Worm (Caenorhabditis elegans) whole organism, mixed stage, embryonic: ENCODE data around the gene C46C2.2.

Experiments
- M03D4.4 ChIP-seq: sonication (generic microtip); optimal IDR thresholded peaks from 2 replicates; lab custom pipeline; 2017; ENCODE audit warnings: mild to moderate bottlenecking, missing genetic modification characterization, missing compliant biosample characterization
- bed-3 ChIP-seq: fragments of 200-800 bp; sonication (Bioruptor generic); optimal IDR thresholded peaks from 3 replicates; lab custom pipeline; 2018; ENCODE audit warnings: mild to moderate bottlenecking, missing genetic modification characterization, moderate library complexity, missing compliant biosample characterization
- blmp-1 ChIP-seq: fragments of 150-350 bp; optimal IDR thresholded peaks from 2 replicates; lab custom pipeline; 2014; ENCODE audit warnings: missing biosample characterization, missing genetic modification characterization
- ceh-39 ChIP-seq: fragments of 150-350 bp; optimal IDR thresholded peaks from 2 replicates; lab custom pipeline; 2014; ENCODE audit warnings: missing biosample characterization, missing genetic modification characterization
- ceh-43 ChIP-seq: fragments of 200-800 bp; sonication (Bioruptor generic); optimal IDR thresholded peaks from 2 replicates; lab custom pipeline; 2018; ENCODE audit warnings: mild to moderate bottlenecking, missing genetic modification characterization, moderate library complexity, missing compliant biosample characterization
- ceh-83 ChIP-seq: fragments of 200-800 bp; sonication (Bioruptor generic); optimal IDR thresholded peaks from 2 replicates; lab custom pipeline; 2018; ENCODE audit warnings: mild to moderate bottlenecking, missing genetic modification characterization, missing compliant biosample characterization
- ces-1 ChIP-seq: fragments of 150-350 bp; optimal IDR thresholded peaks from 2 replicates; lab custom pipeline; 2014; ENCODE audit warnings: missing biosample characterization, missing genetic modification reagents, missing genetic modification characterization
- cnd-1 ChIP-seq: fragments of 200-800 bp; sonication (Bioruptor generic); optimal IDR thresholded peaks from 2 replicates; lab custom pipeline; 2018; ENCODE audit warnings: mild to moderate bottlenecking, missing genetic modification characterization, missing compliant biosample characterization
- drap-1 ChIP-seq: fragments of 200-800 bp; sonication (Bioruptor generic); optimal IDR thresholded peaks from 3 replicates; lab custom pipeline; 2018; ENCODE audit warnings: mild to moderate bottlenecking, missing genetic modification characterization, missing compliant biosample characterization
- elt-1 ChIP-seq: sonication (generic microtip); optimal IDR thresholded peaks from 2 replicates; lab custom pipeline; 2017; ENCODE audit warnings: missing genetic modification characterization, mild to moderate bottlenecking, missing compliant biosample characterization, antibody characterized with exemption, moderate library complexity, borderline replicate concordance; ENCODE audit not compliant: insufficient read depth
- elt-3 ChIP-seq: fragments of 150-350 bp; optimal IDR thresholded peaks from 2 replicates; lab custom pipeline; 2014; ENCODE audit warnings: missing biosample characterization, missing genetic modification characterization
- flh-1 ChIP-seq: fragments of 200-800 bp; sonication (Bioruptor generic); optimal IDR thresholded peaks from 2 replicates; lab custom pipeline; 2018; ENCODE audit warnings: mild to moderate bottlenecking, missing genetic modification characterization, moderate library complexity, missing compliant biosample characterization
- ham-2 ChIP-seq: fragments of 200-800 bp; sonication (Bioruptor generic); optimal IDR thresholded peaks from 2 replicates; lab custom pipeline; 2018; ENCODE audit warnings: mild to moderate bottlenecking, missing genetic modification characterization, missing compliant biosample characterization
- hlh-1 ChIP-seq: fragments of 150-350 bp; optimal IDR thresholded peaks from 2 replicates; lab custom pipeline; 2014; ENCODE audit warnings: missing biosample characterization, missing genetic modification reagents, missing genetic modification characterization
- lin-13 ChIP-seq: fragments of 150-350 bp; optimal IDR thresholded peaks from 2 replicates; lab custom pipeline; 2014; ENCODE audit warnings: missing biosample characterization, missing genetic modification characterization
- lin-32 ChIP-seq: fragments of 200-800 bp; sonication (Bioruptor generic); optimal IDR thresholded peaks from 2 replicates; lab custom pipeline; 2018; ENCODE audit warnings: mild to moderate bottlenecking, missing genetic modification characterization, missing compliant biosample characterization
- lsy-2 ChIP-seq: fragments of 150-350 bp; optimal IDR thresholded peaks from 2 replicates; lab custom pipeline; 2014; ENCODE audit warnings: missing biosample characterization, missing genetic modification characterization
- mab-5 ChIP-seq: fragments of 150-350 bp; optimal IDR thresholded peaks from 2 replicates; lab custom pipeline; 2014; ENCODE audit warnings: missing biosample characterization, missing genetic modification characterization
- mep-1 ChIP-seq: fragments of 150-350 bp; optimal IDR thresholded peaks from 2 replicates; lab custom pipeline; 2017; ENCODE audit warnings: missing biosample characterization, missing genetic modification reagents, missing genetic modification characterization, inconsistent platforms
- mls-2 ChIP-seq: sonication (generic microtip); optimal IDR thresholded peaks from 2 replicates; lab custom pipeline; 2016; ENCODE audit warnings: mild to moderate bottlenecking, missing genetic modification characterization, moderate library complexity, missing compliant biosample characterization
- nhr-12 ChIP-seq: fragments of 150-350 bp; optimal IDR thresholded peaks from 2 replicates; lab custom pipeline; 2014; ENCODE audit warnings: missing biosample characterization, missing genetic modification characterization
- nhr-2 ChIP-seq: fragments of 150-350 bp; optimal IDR thresholded peaks from 2 replicates; lab custom pipeline; 2014; ENCODE audit warnings: missing biosample characterization, missing genetic modification characterization
- nhr-237 ChIP-seq: fragments of 150-350 bp; optimal IDR thresholded peaks from 2 replicates; lab custom pipeline; 2014; ENCODE audit warnings: missing biosample characterization, missing genetic modification characterization
- nhr-28 ChIP-seq: fragments of 150-350 bp; optimal IDR thresholded peaks from 2 replicates; lab custom pipeline; 2014; ENCODE audit warnings: missing biosample characterization, missing genetic modification characterization
- nhr-76 ChIP-seq: sonication (generic microtip); optimal IDR thresholded peaks from 2 replicates; lab custom pipeline; 2017; ENCODE audit warnings: missing biosample characterization, missing genetic modification characterization
- pha-4 ChIP-seq: fragments of 150-350 bp; optimal IDR thresholded peaks from 2 replicates; lab custom pipeline; 2018; ENCODE audit warnings: missing biosample characterization, missing genetic modification reagents, missing genetic modification characterization
- sem-2 ChIP-seq: fragments of 200-800 bp; sonication (Bioruptor generic); optimal IDR thresholded peaks from 2 replicates; lab custom pipeline; 2018; ENCODE audit warnings: mild to moderate bottlenecking, missing genetic modification characterization, missing compliant biosample characterization
- snpc-4 ChIP-seq: fragments of 150-350 bp; optimal IDR thresholded peaks from 2 replicates; lab custom pipeline; 2014; ENCODE audit warnings: missing biosample characterization, missing genetic modification characterization
- sptf-1 ChIP-seq: sonication (generic microtip); optimal IDR thresholded peaks from 2 replicates; lab custom pipeline; 2017; ENCODE audit warnings: mild to moderate bottlenecking, missing genetic modification characterization, moderate library complexity, missing compliant biosample characterization
- tbx-8 ChIP-seq: fragments of 200-800 bp; sonication (Bioruptor generic); optimal IDR thresholded peaks from 2 replicates; lab custom pipeline; 2018; ENCODE audit warnings: mild to moderate bottlenecking, missing genetic modification characterization, moderate library complexity, missing compliant biosample characterization
- unc-120 ChIP-seq: sonication (generic microtip); optimal IDR thresholded peaks from 2 replicates; lab custom pipeline; 2017; ENCODE audit warnings: missing genetic modification characterization, missing compliant biosample characterization; ENCODE audit not compliant: poor library complexity, severe bottlenecking
- unc-39 ChIP-seq: fragments of 150-350 bp; optimal IDR thresholded peaks from 2 replicates; lab custom pipeline; 2014; ENCODE audit warnings: missing biosample characterization, missing genetic modification characterization
- unc-62 ChIP-seq: fragments of 150-350 bp; optimal IDR thresholded peaks from 2 replicates; lab custom pipeline; 2014; ENCODE audit warnings: missing biosample characterization, missing genetic modification reagents, missing genetic modification characterization
- zip-8 ChIP-seq: fragments of 150-350 bp; optimal IDR thresholded peaks from 2 replicates; lab custom pipeline; 2014; ENCODE audit warnings: missing biosample characterization, missing genetic modification characterization
- ztf-11 ChIP-seq: fragments of 150-350 bp; optimal IDR thresholded peaks from 2 replicates; lab custom pipeline; 2014; ENCODE audit warnings: missing biosample characterization, missing genetic modification characterization

C46C2.2 gene

ce11 chrIV:9217426-9217825 is at the start of gene C46C2.2:
TSS of gene C46C2.2 (plus strand) at chrIV:9217726.
- TF ChIP-seq ces-1 (no peak), ceh-83 (GFP tag; lab: Kevin White, UChicago) (no peak), elt-1 (tag; lab: Kevin White, UChicago) (no peak), sptf-1 (tag; lab: Kevin White, UChicago) (no peak), cnd-1 (tag; lab: Kevin White, UChicago) (no peak), pha-4 (tag; lab: Kevin White, UChicago) (no peak), ham-2 (GFP tag; lab: Kevin White, UChicago) (no peak), bed-3 (GFP tag; lab: Kevin White, UChicago) (no peak), hlh-1 (no peak), nhr-12 (no peak), drap-1 (GFP tag; lab: Kevin White, UChicago) (no peak), flh-1 (GFP tag; lab: Kevin White, UChicago) (no peak), nhr-28 (tag; lab: Kevin White, UChicago) (no peak), lin-13 (tag; lab: Kevin White, UChicago) (no peak), tbx-8 (GFP tag; lab: Kevin White, UChicago) (no peak), M03D4.4 (tag; lab: Kevin White, UChicago) (no peak)

DNA sequence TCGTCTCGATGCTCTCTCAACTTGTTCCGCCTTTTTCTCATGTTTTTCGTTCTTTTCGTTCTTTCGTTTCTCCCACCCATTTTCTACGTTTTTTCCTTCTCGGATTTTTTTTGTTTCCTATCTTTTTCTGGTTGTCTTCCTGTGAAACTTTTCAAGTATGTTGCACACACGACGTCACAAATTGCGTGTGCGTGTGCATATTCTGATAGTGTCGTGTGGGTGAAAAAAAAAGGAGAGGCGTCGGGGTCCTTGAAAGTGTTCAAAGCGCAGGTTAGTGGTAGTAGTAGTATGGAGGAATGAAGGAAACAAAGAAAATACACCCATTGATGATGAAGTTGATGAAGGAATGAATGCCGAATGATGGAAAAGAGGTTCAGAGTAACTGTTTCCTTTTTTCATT is 47.8 kb upstream of the C46C2.2 start:
- TF ChIP-seq lin-32 (GFP tag; lab: Kevin White, UChicago) (no peak), hlh-1 (no peak), nhr-12 (no peak), mls-2 (tag; lab: Kevin White, UChicago) (no peak), lin-13 (tag; lab: Kevin White, UChicago) (no peak), flh-1 (GFP tag; lab: Kevin White, UChicago) (no peak), lsy-2 (tag; lab: Kevin White, UChicago) (no peak), ceh-83 (GFP tag; lab: Kevin White, UChicago) (no peak), unc-39 (no peak), mep-1 (no peak), drap-1 (GFP tag; lab: Kevin White, UChicago) (no peak), ham-2 (GFP tag; lab: Kevin White, UChicago) (no peak)

ce11 chrIV:9184547-9184946 is 33.0 kb upstream of the C46C2.2 start, which contains the start of gene C07C7.1:
TSS of gene C07C7.1 (plus strand) at chrIV:9184847.
- TF ChIP-seq hlh-1, result no peak
- no peak for TF ChIP-seq cnd-1 (tag; lab: Kevin White, UChicago)
- no peak for TF ChIP-seq sptf-1 (tag; lab: Kevin White, UChicago)
- TF ChIP-seq snpc-4 (tag; lab: Kevin White, UChicago), result no peak
- no peak for TF ChIP-seq ceh-39 (tag; lab: Kevin White, UChicago)
- TF ChIP-seq unc-39, result no peak
- TF ChIP-seq elt-1 (tag; lab: Kevin White, UChicago), result no peak

- TF ChIP-seq tbx-8 (GFP tag; lab: Kevin White, UChicago), result peak; percentile 81
- peak; percentile 88 for TF ChIP-seq bed-3 (GFP tag; lab: Kevin White, UChicago)
- peak; percentile 29 for TF ChIP-seq nhr-12
- TF ChIP-seq unc-62, result peak; percentile 75
- TF ChIP-seq blmp-1 (tag; lab: Kevin White, UChicago), result no peak
- peak; percentile 96 for TF ChIP-seq cnd-1 (tag; lab: Kevin White, UChicago)
- peak; percentile 33 for TF ChIP-seq ztf-11 (tag; lab: Kevin White, UChicago)
- peak; percentile 91 for TF ChIP-seq ham-2 (GFP tag; lab: Kevin White, UChicago)
- TF ChIP-seq ces-1, result no peak
- TF ChIP-seq flh-1 (GFP tag; lab: Kevin White, UChicago), result peak; percentile 92
- TF ChIP-seq pha-4 (tag; lab: Kevin White, UChicago), result peak; percentile 86
- no peak for TF ChIP-seq mab-5 (tag; lab: Kevin White, UChicago)
- TF ChIP-seq elt-3, result peak; percentile 65
- TF ChIP-seq nhr-76, result no peak
- peak; percentile 94 for TF ChIP-seq lin-32 (GFP tag; lab: Kevin White, UChicago)
- peak; percentile 81 for TF ChIP-seq unc-39
- peak; percentile 96 for TF ChIP-seq M03D4.4 (tag; lab: Kevin White, UChicago)
- no peak for TF ChIP-seq snpc-4 (tag; lab: Kevin White, UChicago)
- peak; percentile 95 for TF ChIP-seq ceh-83 (GFP tag; lab: Kevin White, UChicago)
- TF ChIP-seq sptf-1 (tag; lab: Kevin White, UChicago), result peak; percentile 97
- TF ChIP-seq lsy-2 (tag; lab: Kevin White, UChicago), result peak; percentile 54
- TF ChIP-seq nhr-2 (tag; lab: Kevin White, UChicago), result no peak
- peak; percentile 77 for TF ChIP-seq mep-1
- TF ChIP-seq ceh-43 (GFP tag; lab: Kevin White, UChicago), result peak; percentile 93
- peak; percentile 69 for TF ChIP-seq lin-13 (tag; lab: Kevin White, UChicago)
- peak; percentile 65 for TF ChIP-seq hlh-1
- TF ChIP-seq unc-120 (tag; lab: Kevin White, UChicago), result peak; percentile 92
- no peak for TF ChIP-seq elt-1 (tag; lab: Kevin White, UChicago)
- TF ChIP-seq mls-2 (tag; lab: Kevin White, UChicago), result peak; percentile 97
- peak; percentile 97 for TF ChIP-seq drap-1 (GFP tag; lab: Kevin White, UChicago)
- TF ChIP-seq sem-2, result peak; percentile 93
- no peak for TF ChIP-seq nhr-237 (tag; lab: Kevin White, UChicago)
- TF ChIP-seq ceh-39 (tag; lab: Kevin White, UChicago), result peak; percentile 14
- peak; percentile 22 for TF ChIP-seq nhr-28 (tag; lab: Kevin White, UChicago)
- TF ChIP-seq zip-8 (tag; lab: Kevin White, UChicago), result no peak
Measured at ce11 chrIV:9191183-9191582, 26.3 kb upstream of the C46C2.2 start.
